Worm (Caenorhabditis elegans) whole organism, late embryonic: ENCODE results near the gene cua-1.

Experiments
- K09A11.1 ChIP-seq: sonication (generic microtip); optimal IDR thresholded peaks from 2 replicates; lab custom pipeline; 2017; ENCODE audit warnings: antibody characterized with exemption, mild to moderate bottlenecking, missing genetic modification characterization, missing compliant biosample characterization; ENCODE audit not compliant: insufficient read depth
- hlh-13 ChIP-seq: fragments of 200-800 bp; sonication (Bioruptor generic); optimal IDR thresholded peaks from 2 replicates; lab custom pipeline; 2018; ENCODE audit warnings: mild to moderate bottlenecking, missing genetic modification characterization, missing compliant biosample characterization
- hlh-30 ChIP-seq: sonication (generic microtip); optimal IDR thresholded peaks from 2 replicates; lab custom pipeline; 2017; ENCODE audit warnings: antibody characterized with exemption, missing genetic modification characterization, missing compliant biosample characterization; ENCODE audit not compliant: insufficient read depth
- rnt-1 ChIP-seq: sonication (generic microtip); optimal IDR thresholded peaks from 2 replicates; lab custom pipeline; 2016; ENCODE audit warnings: missing genetic modification characterization, missing compliant biosample characterization

DNA sequence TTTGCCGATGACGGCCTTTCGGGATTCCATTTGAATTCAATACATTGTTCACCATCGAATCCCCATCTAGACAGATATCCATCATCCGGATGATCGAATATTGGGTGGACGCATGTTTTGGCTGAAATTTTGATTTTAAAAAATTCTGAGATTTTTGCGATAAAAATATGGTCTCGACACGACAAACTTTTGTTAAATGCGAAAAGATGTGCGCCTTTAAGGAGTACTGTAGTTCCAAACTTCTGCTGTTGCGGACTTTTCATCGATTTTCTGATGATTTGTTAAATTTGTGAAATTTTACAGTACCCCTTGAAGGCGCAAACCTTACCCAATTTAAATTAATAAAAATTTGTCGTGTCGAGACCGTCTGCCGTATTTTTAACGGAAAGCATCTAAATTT is 27.3 kb downstream of the cua-1 start:
- no peak for TF ChIP-seq hlh-30 (tag; lab: Kevin White, UChicago)
- TF ChIP-seq K09A11.1 (tag; lab: Kevin White, UChicago): no peak
- TF ChIP-seq rnt-1 (tag; lab: Kevin White, UChicago): no peak
- no peak for TF ChIP-seq hlh-13 (GFP tag; lab: Kevin White, UChicago)
